Worm (Caenorhabditis elegans) whole organism, midembryonic: ENCODE results near the gene clc-4.

Experiments
- cog-1 ChIP-seq: sonication (generic microtip); optimal IDR thresholded peaks from 2 replicates; lab custom pipeline; 2016; ENCODE audit warnings: missing genetic modification characterization, missing compliant biosample characterization
- med-1 ChIP-seq: sonication (generic microtip); optimal IDR thresholded peaks from 2 replicates; lab custom pipeline; 2017; ENCODE audit warnings: missing genetic modification characterization, mild to moderate bottlenecking, missing compliant biosample characterization, antibody characterized with exemption, missing genetic modification reagents; ENCODE audit not compliant: insufficient read depth

- TF ChIP-seq med-1 (GFP tag; lab: Kevin White, UChicago) (no peak), cog-1 (tag; lab: Kevin White, UChicago) (no peak)
Measured at ce11 chrX:10794647-10795046, 10.9 kb upstream of the clc-4 start, which contains the start of gene T05A10.6.
